Fruit fly (Drosophila melanogaster): ENCODE measurements around the gene eIF3e.
A peak's percentile ranks its signal among the peaks of the same experiment; 100 is the strongest.

eIF3e gene

DNA sequence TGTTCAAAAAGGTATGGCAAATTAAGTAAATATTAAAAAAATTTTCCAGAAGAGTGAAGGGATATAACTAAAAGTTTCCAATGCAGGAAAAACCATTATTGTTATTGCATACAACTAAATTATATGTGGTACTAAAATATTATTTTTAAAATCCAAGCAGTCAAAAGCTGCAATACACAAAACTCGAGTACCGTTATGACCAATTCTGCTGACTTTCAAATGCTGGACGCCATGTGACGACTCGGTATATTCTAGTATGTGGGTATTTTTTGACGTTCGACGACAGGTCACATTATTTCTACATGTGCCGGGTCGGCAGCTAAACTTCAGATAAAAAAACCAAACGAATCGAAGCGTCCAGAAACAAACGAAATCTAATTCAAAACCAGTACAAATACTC lies 21.4 kb upstream of the eIF3e start (continued):
- TF ChIP-seq Drgx (GFP tag; IDR thresholded peaks at IDR 0.05), result no peak
- TF ChIP-seq CG6813 (GFP tag; optimal IDR thresholded peaks at IDR 0.05), result no peak
- TF ChIP-seq CG7839 (tag; optimal IDR thresholded peaks at IDR 0.05), result no peak
- TF ChIP-seq twi (tag; optimal IDR thresholded peaks at IDR 0.05), result peak; percentile 21
- no peak for TF ChIP-seq CG1233 (GFP tag; optimal IDR thresholded peaks at IDR 0.05)
- TF ChIP-seq CG30431 (GFP tag; optimal IDR thresholded peaks at IDR 0.05), result no peak
- no peak for TF ChIP-seq CG7357 (GFP tag; IDR thresholded peaks at IDR 0.05)
- no peak for TF ChIP-seq sima (GFP tag; optimal IDR thresholded peaks at IDR 0.05)
- TF ChIP-seq Hr3 (GFP tag; optimal IDR thresholded peaks at IDR 0.05), result no peak
- no peak for TF ChIP-seq h (optimal IDR thresholded peaks at IDR 0.05)
- no peak for TF ChIP-seq bigmax (GFP tag; optimal IDR thresholded peaks at IDR 0.05)
- TF ChIP-seq ind (GFP tag; optimal IDR thresholded peaks at IDR 0.05), result no peak
- no peak for TF ChIP-seq CG14667 (GFP tag; IDR thresholded peaks at IDR 0.05)
- TF ChIP-seq usp (GFP tag; optimal IDR thresholded peaks at IDR 0.05), result no peak
- TF ChIP-seq ken (GFP tag; IDR thresholded peaks at IDR 0.05), result 0 out of 3 replicates have a peak, but pooled peaks have one; percentile 3
- no peak for TF ChIP-seq klu (GFP tag; IDR thresholded peaks at IDR 0.05)
- TF ChIP-seq repo (GFP tag; optimal IDR thresholded peaks at IDR 0.05), result no peak
- TF ChIP-seq Six4 (GFP tag; optimal IDR thresholded peaks at IDR 0.05), result no peak
- TF ChIP-seq CG1832 (GFP tag; optimal IDR thresholded peaks at IDR 0.05), result no peak
- no peak for TF ChIP-seq Blimp-1 (GFP tag; optimal IDR thresholded peaks at IDR 0.05)
- TF ChIP-seq Hmr (GFP tag; optimal IDR thresholded peaks at IDR 0.05), result peak; percentile 59
- peak; percentile 48; the same call in 1 of the 2 replicates for TF ChIP-seq CG4360 (GFP tag; IDR thresholded peaks at IDR 0.05)
- no peak for TF ChIP-seq Sry-β (GFP tag; optimal IDR thresholded peaks at IDR 0.05)
- no peak for TF ChIP-seq dati (GFP tag; IDR thresholded peaks at IDR 0.05)
- no peak for TF ChIP-seq tll (GFP tag; optimal IDR thresholded peaks at IDR 0.05)
- no peak for TF ChIP-seq CG18476 (GFP tag; optimal IDR thresholded peaks at IDR 0.05)
- TF ChIP-seq pzg (GFP tag; optimal IDR thresholded peaks at IDR 0.05), result peak; percentile 93
- no peak for TF ChIP-seq cwo (GFP tag; optimal IDR thresholded peaks at IDR 0.05)
- no peak for TF ChIP-seq CG2202 (tag; optimal IDR thresholded peaks at IDR 0.05)
- no peak for TF ChIP-seq CG9876 (GFP tag; optimal IDR thresholded peaks at IDR 0.05)
- TF ChIP-seq fd102C (GFP tag; optimal IDR thresholded peaks at IDR 0.05), result no peak
- no peak for TF ChIP-seq CG30403 (GFP tag; optimal IDR thresholded peaks at IDR 0.05)
- peak; percentile 7 for TF ChIP-seq CG13624 (GFP tag; optimal IDR thresholded peaks at IDR 0.05)
- no peak for TF ChIP-seq Poxn (GFP tag; IDR thresholded peaks at IDR 0.05)
- no peak for TF ChIP-seq org-1 (GFP tag; optimal IDR thresholded peaks at IDR 0.05)
- TF ChIP-seq shn (GFP tag; optimal IDR thresholded peaks at IDR 0.05), result no peak
- no peak for TF ChIP-seq wek (GFP tag; optimal IDR thresholded peaks at IDR 0.05)
- TF ChIP-seq Mad (GFP tag; optimal IDR thresholded peaks at IDR 0.05), result peak; percentile 37
- TF ChIP-seq CG31388 (GFP tag; optimal IDR thresholded peaks at IDR 0.05), result no peak
- TF ChIP-seq CG1024 (GFP tag; IDR thresholded peaks at IDR 0.05), result no peak
- peak; percentile 30 for TF ChIP-seq ftz-f1 (GFP tag; optimal IDR thresholded peaks at IDR 0.05)
- no peak for TF ChIP-seq sd (tag; optimal IDR thresholded peaks at IDR 0.05)
- no peak for TF ChIP-seq NfI (GFP tag; optimal IDR thresholded peaks at IDR 0.05)
- no peak for TF ChIP-seq CG10321 (GFP tag; IDR thresholded peaks at IDR 0.05)
- peak; percentile 48 for TF ChIP-seq CG11504 (tag; optimal IDR thresholded peaks at IDR 0.05)
- peak; percentile 88 for TF ChIP-seq dm (GFP tag; optimal IDR thresholded peaks at IDR 0.05)
- no peak for TF ChIP-seq lov (optimal IDR thresholded peaks at IDR 0.05)
- TF ChIP-seq lov (GFP tag; IDR thresholded peaks at IDR 0.05), result no peak
- no peak for TF ChIP-seq CG8944 (GFP tag; optimal IDR thresholded peaks at IDR 0.05)
- no peak for TF ChIP-seq CG17612 (GFP tag; IDR thresholded peaks at IDR 0.05)
- peak; percentile 54; the same call in 1 of the 3 replicates for TF ChIP-seq CG11456 (GFP tag; IDR thresholded peaks at IDR 0.05)
- TF ChIP-seq vnd (GFP tag; IDR thresholded peaks at IDR 0.05; ENCODE audit: partially characterized antibody), result no peak
- peak; percentile 15 for TF ChIP-seq CG13775 (GFP tag; optimal IDR thresholded peaks at IDR 0.05)
